Worm (Caenorhabditis elegans): ENCODE measurements around the gene perm-2.

ce11 chrIV:1096154-1096553, 30.4 kb upstream of the perm-2 start:
- no peak for TF ChIP-seq skn-1 (tag; optimal IDR thresholded peaks at IDR 0.05)
- no peak for TF ChIP-seq ztf-11 (tag; optimal IDR thresholded peaks at IDR 0.05)
- no peak for TF ChIP-seq swsn-7 (tag; optimal IDR thresholded peaks at IDR 0.05)
- no peak for TF ChIP-seq nhr-11 (tag; optimal IDR thresholded peaks at IDR 0.05)
- no peak for TF ChIP-seq aly-2 (tag; optimal IDR thresholded peaks at IDR 0.05)
- TF ChIP-seq elt-2 (tag; optimal IDR thresholded peaks at IDR 0.05), result no peak

Measured in whole organism, L1 larva.